Worm (Caenorhabditis elegans): ENCODE measurements around the gene tsp-18.

Gene tsp-18

DNA sequence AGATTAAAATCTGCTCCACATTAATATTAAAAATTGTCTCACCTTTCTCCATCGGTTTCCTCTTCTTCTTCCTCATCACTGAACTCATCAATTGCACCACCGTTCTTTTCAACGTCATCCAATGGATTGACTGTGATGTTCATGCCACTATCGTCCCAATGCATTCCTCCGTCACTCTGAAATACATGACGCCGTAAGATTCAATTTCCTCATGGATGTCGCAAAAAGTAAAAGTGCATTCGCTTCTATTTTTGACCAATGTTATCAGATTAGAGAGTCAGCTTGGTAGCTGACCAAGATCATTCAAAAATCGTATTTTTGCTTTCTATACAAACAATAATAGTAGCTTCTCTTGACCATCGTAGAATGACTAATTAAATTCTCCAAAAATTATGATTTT, 42.1 kb downstream of the tsp-18 start (continued):
- TF ChIP-seq egl-44 (GFP tag; IDR thresholded peaks at IDR 0.05): no peak
- TF ChIP-seq madf-6 (GFP tag; IDR thresholded peaks at IDR 0.05): no peak
- TF ChIP-seq tlf-1 (GFP tag; optimal IDR thresholded peaks at IDR 0.05): no peak

DNA sequence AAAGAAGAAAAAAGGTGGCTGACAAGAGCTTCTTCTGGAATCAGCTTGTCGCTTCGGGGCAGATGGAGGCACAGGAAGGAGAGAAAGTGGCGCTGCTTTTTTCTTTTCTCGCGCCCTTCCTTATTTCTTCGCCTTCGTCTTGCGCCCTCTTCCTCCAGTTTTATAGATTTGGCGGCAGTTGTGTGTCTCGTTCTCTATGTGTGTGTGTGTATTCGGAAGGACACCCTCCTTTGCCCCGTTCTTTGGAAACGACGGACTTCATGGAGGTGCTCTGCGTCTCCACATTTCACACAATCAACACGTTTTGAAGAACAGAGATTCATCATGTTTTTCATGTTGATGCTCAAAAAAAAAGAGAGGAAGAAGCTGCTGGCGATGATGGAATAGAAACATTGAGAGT, 44.3 kb downstream of the tsp-18 start:
- TF ChIP-seq ceh-40 (GFP tag; IDR thresholded peaks at IDR 0.05) (no peak), Y79H2A.3 (GFP tag; conservative IDR thresholded peaks at IDR 0.05) (no peak), hlh-12 (tag; optimal IDR thresholded peaks at IDR 0.05) (no peak), T07F8.4 (tag; optimal IDR thresholded peaks at IDR 0.05) (no peak), hmg-1.2 (GFP tag; IDR thresholded peaks at IDR 0.05) (peak; percentile 25; the same call in 1 of the 2 replicates), dox-1 (GFP tag; IDR thresholded peaks at IDR 0.05) (0 out of 2 replicates have a peak, but pooled peaks have one; percentile 26), pha-4 (tag; optimal IDR thresholded peaks at IDR 0.05) (no peak), snpc-4 (GFP tag; optimal IDR thresholded peaks at IDR 0.05) (no peak), snpc-4 (tag; optimal IDR thresholded peaks at IDR 0.05) (peak in 1 of 4 experiments; percentile 5), cebp-1 (GFP tag; IDR thresholded peaks at IDR 0.05) (no peak), cebp-1 (tag; optimal IDR thresholded peaks at IDR 0.05) (peak; percentile 27), ZK185.1 (tag; optimal IDR thresholded peaks at IDR 0.05; ENCODE audit: poor library complexity, severe bottlenecking) (no peak), bed-2 (GFP tag; IDR thresholded peaks at IDR 0.05) (no peak), F33H1.4 (GFP tag; IDR thresholded peaks at IDR 0.05) (no peak), zfh-2 (GFP tag; conservative IDR thresholded peaks at IDR 0.05) (peak; percentile 86)

DNA sequence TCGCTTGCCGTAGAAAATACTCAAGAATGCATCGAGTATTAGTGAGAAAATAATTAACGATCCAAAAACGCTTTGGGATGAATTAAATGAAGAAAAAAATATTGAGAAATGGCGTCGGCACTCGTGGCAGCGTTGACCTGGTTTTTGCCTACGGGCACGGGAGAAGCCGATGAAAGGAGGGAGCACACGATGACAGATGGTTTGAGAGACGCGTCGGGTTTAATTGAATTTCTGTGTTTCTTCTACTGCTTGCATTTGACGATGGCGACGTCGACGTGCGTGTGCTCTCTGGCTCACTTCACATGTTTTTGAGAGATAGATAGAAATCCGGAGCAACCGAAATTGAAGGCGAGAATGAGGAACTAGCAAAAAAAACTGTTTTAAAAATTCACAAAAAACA, 46.3 kb downstream of the tsp-18 start:
- TF ChIP-seq zfh-2 (GFP tag; conservative IDR thresholded peaks at IDR 0.05): peak; percentile 50; the same call in 1 of the 2 replicates
- no peak for TF ChIP-seq sdz-38 (tag; optimal IDR thresholded peaks at IDR 0.05)

DNA sequence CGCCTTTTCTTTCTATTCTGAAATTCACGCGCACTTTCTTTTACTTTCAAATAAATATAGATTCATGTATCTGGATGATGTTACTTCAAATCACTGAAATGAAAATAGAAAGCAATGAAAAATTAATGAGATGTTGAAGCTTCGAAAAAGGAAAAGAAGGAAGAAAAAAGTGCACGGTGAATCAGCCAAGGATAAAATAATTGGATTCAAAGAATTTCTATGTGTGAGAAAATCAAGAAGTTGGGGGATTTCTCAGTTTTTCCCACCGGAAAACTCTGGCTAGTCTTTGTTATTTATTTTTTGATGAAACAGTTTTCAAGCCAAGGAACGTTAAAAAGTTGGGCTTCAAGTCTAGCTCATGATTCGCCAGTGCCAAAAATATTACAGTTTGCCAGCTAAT, 47.4 kb downstream of the tsp-18 start:
- TF ChIP-seq lsl-1 (GFP tag; optimal IDR thresholded peaks at IDR 0.05): no peak
- no peak for TF ChIP-seq lag-1 (GFP tag; IDR thresholded peaks at IDR 0.05)
- no peak for TF ChIP-seq D2030.7 (GFP tag; IDR thresholded peaks at IDR 0.05)

DNA sequence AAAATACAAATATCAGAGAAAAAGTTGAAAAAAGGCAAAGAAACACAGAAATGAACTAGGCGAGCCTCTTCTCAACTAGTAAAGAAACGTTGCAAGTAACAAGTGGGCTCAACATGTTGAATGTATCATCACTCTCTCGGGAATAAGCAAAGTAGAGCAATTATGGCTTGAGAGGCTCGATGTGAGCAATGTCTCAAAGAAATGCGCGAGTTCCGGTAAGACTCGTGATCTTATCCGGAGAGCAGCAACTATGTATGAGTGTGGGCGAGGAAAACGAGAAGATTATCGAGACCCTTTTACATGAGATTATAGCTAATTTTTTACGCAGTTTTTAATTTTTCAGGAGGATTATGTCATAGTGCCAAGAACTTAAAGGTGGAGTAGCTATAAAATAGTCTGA, 47.9 kb downstream of the tsp-18 start:
- TF ChIP-seq egrh-3 (GFP tag; IDR thresholded peaks at IDR 0.05): no peak

DNA sequence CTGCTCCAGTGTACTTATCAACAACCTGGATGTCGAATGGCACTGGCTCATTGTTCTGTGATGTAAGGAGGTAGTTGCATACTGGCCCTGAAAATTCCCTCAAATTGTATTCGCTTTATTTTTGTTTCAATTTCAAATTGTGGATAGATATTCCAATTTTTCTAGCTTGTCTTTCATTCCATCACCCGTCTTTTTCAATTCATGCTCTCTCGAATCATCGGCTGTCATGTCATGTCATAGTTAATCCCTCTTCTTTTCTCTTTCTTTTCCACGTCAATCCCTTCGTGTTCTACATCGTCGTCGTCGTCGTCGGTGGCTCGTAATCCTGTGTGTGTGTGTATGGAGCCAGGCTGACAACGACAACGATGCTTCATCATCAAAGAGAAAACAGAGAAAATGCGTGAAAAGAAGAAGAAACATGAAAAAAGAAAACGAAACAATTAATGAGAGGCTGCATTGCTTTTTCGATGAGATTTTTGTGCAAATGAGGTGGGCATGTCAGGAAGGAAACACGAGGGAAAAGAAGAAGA, 51.4 kb downstream of the tsp-18 start:
- TF ChIP-seq F57C9.4 (tag; optimal IDR thresholded peaks at IDR 0.05): no peak
- no peak for TF ChIP-seq F49E8.2 (tag; optimal IDR thresholded peaks at IDR 0.05; ENCODE audit: insufficient read depth)
- TF ChIP-seq ztf-28 (GFP tag; IDR thresholded peaks at IDR 0.05): no peak
- no peak for TF ChIP-seq zfh-2 (GFP tag; conservative IDR thresholded peaks at IDR 0.05)
- no peak for TF ChIP-seq lir-1 (GFP tag; conservative IDR thresholded peaks at IDR 0.05)
- TF ChIP-seq F22D6.2 (tag; optimal IDR thresholded peaks at IDR 0.05): no peak
- TF ChIP-seq madf-10 (tag; optimal IDR thresholded peaks at IDR 0.05): no peak
- TF ChIP-seq ztf-26 (tag; optimal IDR thresholded peaks at IDR 0.05): no peak
- no peak for TF ChIP-seq Y67H2A.10 (GFP tag; conservative IDR thresholded peaks at IDR 0.05)
- TF ChIP-seq lsy-27 (tag; optimal IDR thresholded peaks at IDR 0.05; ENCODE audit: borderline replicate concordance, insufficient read depth): no peak
- no peak for TF ChIP-seq ceh-27 (GFP tag; optimal IDR thresholded peaks at IDR 0.05)

Data from whole organism, young adult.